Fruit fly (Drosophila melanogaster): Measurements from ENCODE around the gene Dab.

The Dab gene

DNA sequence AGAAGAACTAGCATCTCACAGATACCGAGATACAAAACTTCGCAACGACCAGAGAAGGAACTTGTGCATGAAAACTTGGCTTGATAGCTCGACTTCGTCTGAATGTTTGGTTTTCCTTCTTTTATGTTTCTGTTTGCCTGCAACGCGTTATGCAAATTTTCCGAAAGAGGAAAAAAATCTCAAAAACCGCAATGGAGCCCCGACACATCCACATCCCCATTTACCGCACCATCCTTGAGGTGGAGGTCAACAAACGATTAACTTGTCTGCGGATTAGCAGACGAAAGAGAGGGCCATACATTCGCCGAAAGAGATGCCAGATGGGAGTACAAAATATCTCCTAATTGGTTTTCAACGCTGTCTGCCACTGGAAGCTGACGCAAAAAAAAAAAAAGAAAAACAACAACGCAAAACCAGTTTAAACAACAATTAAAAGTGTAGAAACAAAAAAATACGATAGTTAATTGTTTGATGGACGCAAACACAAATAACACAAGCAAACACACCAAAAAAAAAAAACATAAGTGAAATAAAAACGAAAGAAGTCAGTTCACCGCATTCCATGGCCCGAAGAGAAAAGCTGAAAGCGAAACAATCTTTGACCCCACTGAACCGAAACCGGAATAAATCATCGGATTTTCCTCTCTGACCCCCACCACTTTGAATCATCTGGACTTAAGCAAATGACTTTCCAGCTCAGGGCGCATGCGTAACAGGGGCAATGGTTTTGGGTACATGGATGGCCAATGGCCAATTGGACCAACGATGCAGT lies 16.7 kb upstream of the Dab start (continued):
- no peak for TF ChIP-seq CG17568 (GFP tag; optimal IDR thresholded peaks at IDR 0.05)
- TF ChIP-seq CG2889 (GFP tag; IDR thresholded peaks at IDR 0.05), result no peak
- no peak for TF ChIP-seq CG18011 (GFP tag; optimal IDR thresholded peaks at IDR 0.05)
- no peak for TF ChIP-seq CG5180 (GFP tag; optimal IDR thresholded peaks at IDR 0.05)
- TF ChIP-seq dmrt11E (tag; optimal IDR thresholded peaks at IDR 0.05), result no peak
- no peak for TF ChIP-seq CG7928 (GFP tag; optimal IDR thresholded peaks at IDR 0.05)
- TF ChIP-seq dmrt99B (tag; optimal IDR thresholded peaks at IDR 0.05), result no peak
- no peak for TF ChIP-seq Fer3 (tag; optimal IDR thresholded peaks at IDR 0.05)
- TF ChIP-seq nerfin-2 (GFP tag; IDR thresholded peaks at IDR 0.05; ENCODE audit: partially characterized antibody), result no peak
- no peak for TF ChIP-seq CG31441 (GFP tag; IDR thresholded peaks at IDR 0.05)
- no peak for TF ChIP-seq CG3995 (GFP tag; optimal IDR thresholded peaks at IDR 0.05)
- TF ChIP-seq Hr39 (optimal IDR thresholded peaks at IDR 0.05), result no peak
- TF ChIP-seq sqz (GFP tag; optimal IDR thresholded peaks at IDR 0.05), result peak; percentile 18
- no peak for TF ChIP-seq schlank (tag; optimal IDR thresholded peaks at IDR 0.05)
- no peak for TF ChIP-seq gro (GFP tag; optimal IDR thresholded peaks at IDR 0.05)
- no peak for TF ChIP-seq CG8290 (GFP tag; optimal IDR thresholded peaks at IDR 0.05)
- TF ChIP-seq CG8290 (tag; optimal IDR thresholded peaks at IDR 0.05), result no peak
- no peak for TF ChIP-seq mld (GFP tag; IDR thresholded peaks at IDR 0.05; ENCODE audit: partially characterized antibody)
- no peak for TF ChIP-seq cg (GFP tag; optimal IDR thresholded peaks at IDR 0.05)
- no peak for TF ChIP-seq CG17361 (GFP tag; IDR thresholded peaks at IDR 0.05)
- 0 out of 4 replicates have a peak, but pooled peaks have one; percentile 52 for TF ChIP-seq chinmo (GFP tag; IDR thresholded peaks at IDR 0.05; ENCODE audit: partially characterized antibody)
- TF ChIP-seq zfh1 (GFP tag; IDR thresholded peaks at IDR 0.05), result no peak
- TF ChIP-seq kni (GFP tag; optimal IDR thresholded peaks at IDR 0.05), result no peak
- TF ChIP-seq Blimp-1 (GFP tag; optimal IDR thresholded peaks at IDR 0.05), result peak; percentile 77
- TF ChIP-seq gcm (GFP tag; optimal IDR thresholded peaks at IDR 0.05), result no peak
- no peak for TF ChIP-seq Aef1 (GFP tag; IDR thresholded peaks at IDR 0.05)
- TF ChIP-seq zf30C (GFP tag; optimal IDR thresholded peaks at IDR 0.05), result no peak
- TF ChIP-seq Dip2 (GFP tag; IDR thresholded peaks at IDR 0.05), result no peak
- no peak for TF ChIP-seq toy (GFP tag; IDR thresholded peaks at IDR 0.05)
- no peak for TF ChIP-seq stwl (tag; optimal IDR thresholded peaks at IDR 0.05)
- TF ChIP-seq wdn (GFP tag; IDR thresholded peaks at IDR 0.05), result no peak
- 0 out of 3 replicates have a peak, but pooled peaks have one; percentile 8 for TF ChIP-seq CG11695 (GFP tag; IDR thresholded peaks at IDR 0.05)
- no peak for TF ChIP-seq CG4707 (GFP tag; optimal IDR thresholded peaks at IDR 0.05)
- TF ChIP-seq Meics (GFP tag; optimal IDR thresholded peaks at IDR 0.05), result no peak
- TF ChIP-seq sd (tag; optimal IDR thresholded peaks at IDR 0.05), result peak; percentile 68
- TF ChIP-seq CG10321 (GFP tag; IDR thresholded peaks at IDR 0.05), result 0 out of 2 replicates have a peak, but pooled peaks have one; percentile 8
- no peak for TF ChIP-seq CG32767 (GFP tag; IDR thresholded peaks at IDR 0.05)

DNA sequence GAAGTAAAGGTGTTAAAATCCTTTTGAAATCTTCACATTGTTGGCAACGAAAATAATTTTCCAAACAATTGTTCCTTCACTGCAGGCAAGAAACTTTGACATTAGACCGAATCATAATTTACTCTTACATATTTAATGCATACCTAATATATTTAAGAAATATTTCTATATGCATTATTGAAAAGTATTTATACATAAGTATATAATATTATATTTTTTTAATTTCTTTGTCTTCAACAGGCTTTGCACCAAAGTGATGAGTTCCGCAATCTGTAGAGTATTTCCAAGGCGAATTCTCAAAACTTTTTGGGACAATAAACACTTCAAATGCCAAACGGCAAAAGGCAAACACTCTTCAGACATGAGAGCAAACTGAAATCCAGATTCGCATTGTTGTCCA lies 14.9 kb upstream of the Dab start:
- TF ChIP-seq CG3281 (GFP tag; optimal IDR thresholded peaks at IDR 0.05) (no peak), CG30431 (GFP tag; optimal IDR thresholded peaks at IDR 0.05) (no peak), tio (GFP tag; optimal IDR thresholded peaks at IDR 0.05) (no peak), Dll (GFP tag; IDR thresholded peaks at IDR 0.05; ENCODE audit: partially characterized antibody) (no peak), ham (GFP tag; IDR thresholded peaks at IDR 0.05) (no peak), HLHmδ (GFP tag; optimal IDR thresholded peaks at IDR 0.05) (no peak), bcd (GFP tag; optimal IDR thresholded peaks at IDR 0.05) (peak; percentile 16), CG10147 (GFP tag; optimal IDR thresholded peaks at IDR 0.05) (no peak), Dek (tag; optimal IDR thresholded peaks at IDR 0.05) (no peak), Poxn (GFP tag; IDR thresholded peaks at IDR 0.05) (no peak), CG6765 (GFP tag; optimal IDR thresholded peaks at IDR 0.05) (no peak), Hmr (GFP tag; optimal IDR thresholded peaks at IDR 0.05) (no peak), fd64A (GFP tag; optimal IDR thresholded peaks at IDR 0.05) (no peak), tin (GFP tag; optimal IDR thresholded peaks at IDR 0.05) (no peak), H15 (GFP tag; IDR thresholded peaks at IDR 0.05) (no peak)
